Worm (Caenorhabditis elegans): ENCODE results near the gene nid-1.

nid-1 gene

ce11 chrV:12924128-12924527, 14.2 kb downstream of the nid-1 start, which contains the start of gene pqn-67:
Gene pqn-67, plus strand, starts transcription at chrV:12924428.
- TF ChIP-seq egl-27 (tag; optimal IDR thresholded peaks at IDR 0.05) (no peak), mbf-1 (tag; optimal IDR thresholded peaks at IDR 0.05) (no peak), nhr-6 (tag; optimal IDR thresholded peaks at IDR 0.05) (no peak), sma-3 (GFP tag; optimal IDR thresholded peaks at IDR 0.05) (no peak), elt-1 (tag; optimal IDR thresholded peaks at IDR 0.05) (no peak), nhr-12 (tag; optimal IDR thresholded peaks at IDR 0.05) (no peak), lsy-2 (tag; optimal IDR thresholded peaks at IDR 0.05) (no peak), mab-5 (tag; optimal IDR thresholded peaks at IDR 0.05) (no peak), ztf-11 (tag; optimal IDR thresholded peaks at IDR 0.05) (no peak), nhr-11 (tag; optimal IDR thresholded peaks at IDR 0.05) (no peak), nhr-237 (tag; optimal IDR thresholded peaks at IDR 0.05) (no peak), nhr-129 (tag; optimal IDR thresholded peaks at IDR 0.05) (no peak), nhr-25 (tag; optimal IDR thresholded peaks at IDR 0.05) (no peak), fos-1 (tag; optimal IDR thresholded peaks at IDR 0.05) (no peak), zag-1 (tag; optimal IDR thresholded peaks at IDR 0.05) (no peak)

- no peak for TF ChIP-seq unc-62 (GFP tag; optimal IDR thresholded peaks at IDR 0.05)
- TF ChIP-seq blmp-1 (tag; optimal IDR thresholded peaks at IDR 0.05; ENCODE audit: insufficient read depth): peak; percentile 21
Observed at ce11 chrV:12928929-12929532, 19.1 kb downstream of the nid-1 start, which contains the start of gene T16G1.2. Gene T16G1.2, plus strand, starts transcription at chrV:12929482.

- TF ChIP-seq fos-1 (tag; optimal IDR thresholded peaks at IDR 0.05) (peak; percentile 35), nhr-77 (tag; optimal IDR thresholded peaks at IDR 0.05) (no peak)
Observed at ce11 chrV:12933654-12934053, 23.7 kb downstream of the nid-1 start.

- no peak for TF ChIP-seq ztf-4 (tag; optimal IDR thresholded peaks at IDR 0.05)
- no peak for TF ChIP-seq gmeb-1 (tag; optimal IDR thresholded peaks at IDR 0.05)
- peak; percentile 67 for TF ChIP-seq fos-1 (tag; optimal IDR thresholded peaks at IDR 0.05)
- TF ChIP-seq sma-9 (GFP tag; optimal IDR thresholded peaks at IDR 0.05): peak; percentile 72
- TF ChIP-seq sma-9 (tag; optimal IDR thresholded peaks at IDR 0.05): no peak
Observed at ce11 chrV:12934976-12935375, 25.1 kb downstream of the nid-1 start, which contains the start of gene T16G1.7. Gene T16G1.7, minus strand, starts transcription at chrV:12935112.

ce11 chrV:12937098-12937497, 27.2 kb downstream of the nid-1 start, which contains the start of gene T16G1.6:
Gene T16G1.6, minus strand, starts transcription at chrV:12937174.
- TF ChIP-seq nhr-77 (tag; optimal IDR thresholded peaks at IDR 0.05): no peak
- peak; percentile 70 for TF ChIP-seq fos-1 (tag; optimal IDR thresholded peaks at IDR 0.05)
- TF ChIP-seq sma-9 (GFP tag; optimal IDR thresholded peaks at IDR 0.05): peak; percentile 65
- no peak for TF ChIP-seq sma-9 (tag; optimal IDR thresholded peaks at IDR 0.05)
- no peak for TF ChIP-seq nhr-23 (tag; optimal IDR thresholded peaks at IDR 0.05)
- no peak for TF ChIP-seq nhr-11 (tag; optimal IDR thresholded peaks at IDR 0.05)

- TF ChIP-seq fos-1 (tag; optimal IDR thresholded peaks at IDR 0.05) (peak; percentile 41), skn-1 (tag; optimal IDR thresholded peaks at IDR 0.05) (no peak), mab-5 (tag; optimal IDR thresholded peaks at IDR 0.05) (no peak)
Observed at ce11 chrV:12939434-12939833, 29.5 kb downstream of the nid-1 start, which contains the start of gene T16G1.5. Gene T16G1.5, minus strand, starts transcription at chrV:12939552.

ce11 chrV:12941797-12942474, 32.0 kb downstream of the nid-1 start, which contains the start of gene T16G1.4:
Gene T16G1.4, minus strand, starts transcription at chrV:12941847.
- peak; percentile 37 for TF ChIP-seq gmeb-1 (tag; optimal IDR thresholded peaks at IDR 0.05)
- no peak for TF ChIP-seq nhr-23 (tag; optimal IDR thresholded peaks at IDR 0.05)
- TF ChIP-seq sma-9 (GFP tag; optimal IDR thresholded peaks at IDR 0.05): peak; percentile 66
- no peak for TF ChIP-seq sma-9 (tag; optimal IDR thresholded peaks at IDR 0.05)

- TF ChIP-seq lsy-2 (tag; optimal IDR thresholded peaks at IDR 0.05) (no peak), F13H6.1 (tag; optimal IDR thresholded peaks at IDR 0.05) (no peak), nhr-6 (tag; optimal IDR thresholded peaks at IDR 0.05) (no peak), elt-1 (tag; optimal IDR thresholded peaks at IDR 0.05) (no peak), peb-1 (tag; optimal IDR thresholded peaks at IDR 0.05) (no peak), ZK546.5 (tag; optimal IDR thresholded peaks at IDR 0.05) (no peak), mdl-1 (tag; optimal IDR thresholded peaks at IDR 0.05) (no peak), C34F6.9 (tag; optimal IDR thresholded peaks at IDR 0.05) (no peak), aly-2 (tag; optimal IDR thresholded peaks at IDR 0.05) (no peak), nhr-25 (tag; optimal IDR thresholded peaks at IDR 0.05) (no peak), mab-5 (tag; optimal IDR thresholded peaks at IDR 0.05) (no peak), egl-27 (tag; optimal IDR thresholded peaks at IDR 0.05) (no peak), sma-3 (GFP tag; optimal IDR thresholded peaks at IDR 0.05) (no peak)
Observed at ce11 chrV:12943399-12943798, 33.5 kb downstream of the nid-1 start.

Data from whole organism, L2 larva.